Worm (Caenorhabditis elegans) whole organism, L4 larva: ENCODE data around the gene ucr-2.3.

Source experiments
- Y48G9A.11 ChIP-seq: fragments of 200-800 bp; sonication (Bioruptor generic); IDR thresholded peaks from 2 replicates; pipeline ENCODE4 v1.3.6; 2022; ENCODE audit warnings: missing genetic modification reagents, missing genetic modification characterization, missing compliant biosample characterization
- ama-1 ChIP-seq: fragments of 150-350 bp; optimal IDR thresholded peaks from 2 replicates; lab custom pipeline; 2014; ENCODE audit warnings: inconsistent platforms, mixed read lengths
- dpl-1 ChIP-seq: fragments of 150-350 bp; optimal IDR thresholded peaks from 2 replicates; lab custom pipeline; 2014; ENCODE audit warnings: missing biosample characterization, missing genetic modification reagents, missing genetic modification characterization
- mdl-1 ChIP-seq, 2 experiments: fragments of 150-350 bp in 1 of 2; sonication (generic microtip) in 1 of 2; optimal IDR thresholded peaks; 2 replicates each; lab custom pipeline; 2014 to 2017; ENCODE audit warnings: missing biosample characterization in 2 of 2, missing genetic modification characterization in 2 of 2
- pha-4 ChIP-seq, 2 experiments: fragments of 150-350 bp in 1 of 2; fragments of 200-800 bp in 1 of 2; sonication (Bioruptor generic) in 1 of 2; IDR thresholded peaks in 1 of 2; optimal IDR thresholded peaks in 1 of 2; 2 replicates each; pipeline versions ENCODE4 v1.3.6 to Lab custom; 2014 to 2022; ENCODE audit warnings: missing genetic modification characterization in 2 of 2, missing genetic modification reagents in 2 of 2, missing biosample characterization in 1 of 2, missing compliant biosample characterization in 1 of 2
- zag-1 ChIP-seq: fragments of 150-350 bp; optimal IDR thresholded peaks from 2 replicates; lab custom pipeline; 2014; ENCODE audit warnings: missing biosample characterization, missing genetic modification characterization

ce11 chrIII:839491-839890 is 40.2 kb upstream of the ucr-2.3 start, which contains the start of gene dos-3:
- TF ChIP-seq pha-4 (GFP tag; IDR thresholded peaks at IDR 0.05; lab: Robert Waterston, UW) (no peak), pha-4 (tag; optimal IDR thresholded peaks at IDR 0.05; lab: Kevin White, UChicago) (no peak), Y48G9A.11 (GFP tag; lab: Robert Waterston, UW) (no peak), mdl-1 (tag; optimal IDR thresholded peaks at IDR 0.05; lab: Kevin White, UChicago) (no peak), ama-1 (lab: Kevin White, UChicago) (no peak), zag-1 (no peak), dpl-1 (no peak)
